Fruit fly (Drosophila melanogaster): ENCODE measurements around the gene CG11755.

The CG11755 gene

DNA sequence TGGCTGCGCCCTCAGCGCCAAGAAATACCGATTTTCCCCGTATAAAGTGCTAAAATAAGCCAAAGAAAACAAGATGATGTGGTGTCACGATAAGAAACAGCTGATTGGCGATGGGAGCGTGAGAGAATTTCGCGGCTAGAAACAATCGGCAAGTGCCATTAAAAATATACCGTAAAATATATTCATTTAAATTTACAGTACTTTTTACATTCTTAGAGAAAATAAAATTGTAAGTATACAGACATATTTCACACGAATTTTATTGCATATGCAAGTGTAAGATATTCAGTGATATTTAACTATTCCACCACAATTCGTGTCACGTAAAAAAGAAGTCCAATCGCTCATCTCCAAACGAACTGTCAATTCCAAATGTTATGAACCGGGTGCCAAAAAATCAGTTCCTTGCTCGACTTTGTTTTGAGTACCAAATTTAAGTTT lies at the start of gene CG11755, which contains the start of the genes Unc50 and CG8043 (continued):
- TF ChIP-seq jing (GFP tag; optimal IDR thresholded peaks at IDR 0.05): no peak
- TF ChIP-seq so (GFP tag; IDR thresholded peaks at IDR 0.05): peak; percentile 55; the same call in 1 of the 3 replicates
- peak in 1 of 3 experiments; percentile 75 for TF ChIP-seq Stat92E (GFP tag; optimal IDR thresholded peaks at IDR 0.05)
- peak; percentile 64 for TF ChIP-seq CrebB (tag; optimal IDR thresholded peaks at IDR 0.05)
- TF ChIP-seq CG18599 (GFP tag; optimal IDR thresholded peaks at IDR 0.05): no peak
- peak; percentile 72 for TF ChIP-seq CG9437 (GFP tag; optimal IDR thresholded peaks at IDR 0.05)
- no peak for TF ChIP-seq Lpt (GFP tag; optimal IDR thresholded peaks at IDR 0.05)
- peak; percentile 82 for TF ChIP-seq CG2678 (tag; optimal IDR thresholded peaks at IDR 0.05)
- TF ChIP-seq CG7357 (GFP tag; IDR thresholded peaks at IDR 0.05): peak; percentile 45; the same call in 1 of the 3 replicates
- peak; percentile 44; the same call in 2 of the 3 replicates for TF ChIP-seq B-H1 (GFP tag; IDR thresholded peaks at IDR 0.05)
- peak; percentile 85 for TF ChIP-seq gfzf (GFP tag; optimal IDR thresholded peaks at IDR 0.05)
- TF ChIP-seq NFAT (GFP tag; IDR thresholded peaks at IDR 0.05): peak; percentile 66
- TF ChIP-seq fd3F (GFP tag; optimal IDR thresholded peaks at IDR 0.05): peak; percentile 65
- peak; percentile 68 for TF ChIP-seq CG4617 (GFP tag; optimal IDR thresholded peaks at IDR 0.05; ENCODE audit: borderline replicate concordance)
- peak; percentile 73 for TF ChIP-seq Sox100B (GFP tag; optimal IDR thresholded peaks at IDR 0.05)
- TF ChIP-seq Poxn (GFP tag; IDR thresholded peaks at IDR 0.05): no peak
- peak; percentile 11 for TF ChIP-seq CG6765 (GFP tag; optimal IDR thresholded peaks at IDR 0.05)
- TF ChIP-seq CG6791 (GFP tag; IDR thresholded peaks at IDR 0.05; ENCODE audit: partially characterized antibody): peak; percentile 92
- TF ChIP-seq slbo (GFP tag; IDR thresholded peaks at IDR 0.05): peak; percentile 83
- TF ChIP-seq E2f2 (GFP tag; IDR thresholded peaks at IDR 0.05): peak; percentile 47; the same call in 1 of the 2 replicates
- TF ChIP-seq ham (GFP tag; IDR thresholded peaks at IDR 0.05): no peak
- TF ChIP-seq lbe (GFP tag; optimal IDR thresholded peaks at IDR 0.05): peak; percentile 79
- TF ChIP-seq rib (GFP tag; IDR thresholded peaks at IDR 0.05): no peak
- peak; percentile 66 for TF ChIP-seq CG13123 (GFP tag; optimal IDR thresholded peaks at IDR 0.05)
- TF ChIP-seq CG30403 (GFP tag; optimal IDR thresholded peaks at IDR 0.05): peak; percentile 90
- peak in 1 of 2 experiments; percentile 59 for TF ChIP-seq insv (GFP tag; optimal IDR thresholded peaks at IDR 0.05)
- TF ChIP-seq CG1233 (GFP tag; optimal IDR thresholded peaks at IDR 0.05): peak; percentile 70
- TF ChIP-seq corto (GFP tag; optimal IDR thresholded peaks at IDR 0.05): peak; percentile 72
- peak; percentile 84 for TF ChIP-seq grau (tag; optimal IDR thresholded peaks at IDR 0.05)
- no peak for TF ChIP-seq dimm (GFP tag; IDR thresholded peaks at IDR 0.05)
- peak; percentile 84 for TF ChIP-seq CG9797 (GFP tag; optimal IDR thresholded peaks at IDR 0.05)
- no peak for TF ChIP-seq NC2α (GFP tag; optimal IDR thresholded peaks at IDR 0.05)
- TF ChIP-seq cg (GFP tag; optimal IDR thresholded peaks at IDR 0.05): no peak
- peak; percentile 59; the same call in 1 of the 2 replicates for TF ChIP-seq HLH3B (GFP tag; IDR thresholded peaks at IDR 0.05)
- no peak for TF ChIP-seq CG6683 (GFP tag; optimal IDR thresholded peaks at IDR 0.05)
- TF ChIP-seq ap (GFP tag; IDR thresholded peaks at IDR 0.05): peak; percentile 34; the same call in 1 of the 2 replicates
- TF ChIP-seq CG13296 (GFP tag; optimal IDR thresholded peaks at IDR 0.05): peak; percentile 69
- TF ChIP-seq Neu2 (GFP tag; optimal IDR thresholded peaks at IDR 0.05; ENCODE audit: borderline replicate concordance): no peak
- TF ChIP-seq Dek (tag; optimal IDR thresholded peaks at IDR 0.05): peak; percentile 59
- no peak for TF ChIP-seq sim (GFP tag; IDR thresholded peaks at IDR 0.05)
- TF ChIP-seq Pdp1 (GFP tag; optimal IDR thresholded peaks at IDR 0.05): peak; percentile 78 to 86
- TF ChIP-seq Dll (GFP tag; IDR thresholded peaks at IDR 0.05; ENCODE audit: partially characterized antibody): peak; percentile 100
- peak; percentile 99 for TF ChIP-seq hb (GFP tag; IDR thresholded peaks at IDR 0.05; ENCODE audit: partially characterized antibody)
- TF ChIP-seq C15 (GFP tag; IDR thresholded peaks at IDR 0.05): peak; percentile 16; the same call in 1 of the 3 replicates
- peak; percentile 89 for TF ChIP-seq CG2120 (GFP tag; optimal IDR thresholded peaks at IDR 0.05)
- TF ChIP-seq Dfd (GFP tag; optimal IDR thresholded peaks at IDR 0.05): no peak
- peak; percentile 53 to 74 for TF ChIP-seq chif (GFP tag; optimal IDR thresholded peaks at IDR 0.05)
- peak in 1 of 3 experiments; percentile 82 for TF ChIP-seq lola (GFP tag; optimal IDR thresholded peaks at IDR 0.05)
- 0 out of 3 replicates have a peak, but pooled peaks have one; percentile 32 for TF ChIP-seq ken (GFP tag; IDR thresholded peaks at IDR 0.05)

Measured in whole organism, embryonic.